Worm (Caenorhabditis elegans): ENCODE data around the gene srx-54.

Gene srx-54

DNA sequence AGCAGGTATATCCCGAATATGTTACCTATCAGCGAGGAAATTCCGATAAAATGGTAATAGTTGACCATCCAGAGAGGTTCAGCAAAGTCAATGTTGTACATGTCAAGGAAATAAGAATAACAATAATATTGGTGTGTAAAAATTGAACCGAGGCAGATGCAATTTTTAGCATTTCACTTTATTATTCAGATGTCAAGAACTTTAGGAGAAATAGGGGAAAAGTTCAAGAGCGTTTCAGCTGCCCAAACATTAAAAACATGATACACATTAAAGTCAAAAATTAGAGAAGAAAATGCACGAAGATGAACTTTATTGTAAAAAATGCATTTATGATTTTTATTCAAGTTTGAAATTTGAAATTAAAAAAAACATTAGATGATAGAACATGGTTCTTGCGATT, 33.3 kb downstream of the srx-54 start, which contains the start of gene sri-69:
TSS of gene sri-69 (minus strand) at position 101 of the 400 bp plus-strand sequence.
- TF ChIP-seq pha-4 (tag; optimal IDR thresholded peaks at IDR 0.05) (no peak), jun-1 (tag; optimal IDR thresholded peaks at IDR 0.05) (no peak), R02D3.7 (tag; optimal IDR thresholded peaks at IDR 0.05) (no peak), nhr-43 (tag; optimal IDR thresholded peaks at IDR 0.05; ENCODE audit: poor library complexity, severe bottlenecking) (no peak)

DNA sequence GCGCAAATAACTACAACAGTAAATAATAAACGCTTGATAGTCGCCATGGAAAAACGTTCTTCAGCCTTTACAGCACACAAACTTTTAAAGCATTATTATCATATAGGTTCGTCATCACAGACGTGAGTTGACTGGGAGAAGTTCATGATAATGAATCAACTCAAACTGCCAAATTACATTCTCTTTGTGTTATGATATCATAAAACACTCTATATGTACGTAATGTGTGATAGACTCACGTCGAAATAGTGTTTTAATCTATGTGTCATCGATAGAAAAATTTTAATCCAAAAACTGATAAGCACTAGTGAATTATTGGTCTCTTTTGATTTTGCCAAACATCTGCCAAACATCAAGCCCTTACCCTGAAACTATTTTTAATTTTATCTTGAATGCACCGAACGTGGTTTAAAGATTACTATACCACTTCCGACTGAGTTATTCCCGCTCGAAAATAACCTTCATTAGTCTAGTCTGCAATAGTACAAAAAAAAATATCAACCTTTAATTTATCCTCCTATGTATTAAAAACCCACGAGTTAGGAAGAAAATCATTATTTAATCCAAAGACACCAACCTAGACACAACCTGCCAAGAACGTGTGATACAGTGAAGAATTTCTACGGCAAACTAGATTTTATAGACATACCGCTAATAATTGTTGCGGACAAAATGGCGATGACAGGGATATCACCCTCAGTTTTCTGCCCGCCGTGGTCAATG, 34.5 kb downstream of the srx-54 start, which contains the start of the genes clc-12 and clec-240:
TSS of gene clc-12 (minus strand) at position 47 of the 723 bp plus-strand sequence.
TSS of gene clec-240 (plus strand) at position 673 of the 723 bp plus-strand sequence.
- no peak for TF ChIP-seq fos-1 (tag; optimal IDR thresholded peaks at IDR 0.05)
- no peak for TF ChIP-seq unc-62 (GFP tag; optimal IDR thresholded peaks at IDR 0.05)
- TF ChIP-seq nhr-28 (tag; optimal IDR thresholded peaks at IDR 0.05) = no peak
- no peak for TF ChIP-seq nhr-237 (tag; optimal IDR thresholded peaks at IDR 0.05)
- TF ChIP-seq egl-5 (tag; optimal IDR thresholded peaks at IDR 0.05) = no peak
- TF ChIP-seq pqm-1 (tag; optimal IDR thresholded peaks at IDR 0.05) = peak; percentile 77
- TF ChIP-seq nfya-1 (tag; optimal IDR thresholded peaks at IDR 0.05; ENCODE audit: insufficient read depth) = no peak
- TF ChIP-seq ztf-11 (tag; optimal IDR thresholded peaks at IDR 0.05) = no peak
- no peak for TF ChIP-seq nhr-43 (tag; optimal IDR thresholded peaks at IDR 0.05; ENCODE audit: poor library complexity, severe bottlenecking)
- TF ChIP-seq eor-1 (tag; optimal IDR thresholded peaks at IDR 0.05) = no peak
- no peak for TF ChIP-seq nhr-23 (tag; optimal IDR thresholded peaks at IDR 0.05)
- TF ChIP-seq aly-2 (tag; optimal IDR thresholded peaks at IDR 0.05) = no peak
- TF ChIP-seq elt-2 (tag; optimal IDR thresholded peaks at IDR 0.05) = peak; percentile 64

DNA sequence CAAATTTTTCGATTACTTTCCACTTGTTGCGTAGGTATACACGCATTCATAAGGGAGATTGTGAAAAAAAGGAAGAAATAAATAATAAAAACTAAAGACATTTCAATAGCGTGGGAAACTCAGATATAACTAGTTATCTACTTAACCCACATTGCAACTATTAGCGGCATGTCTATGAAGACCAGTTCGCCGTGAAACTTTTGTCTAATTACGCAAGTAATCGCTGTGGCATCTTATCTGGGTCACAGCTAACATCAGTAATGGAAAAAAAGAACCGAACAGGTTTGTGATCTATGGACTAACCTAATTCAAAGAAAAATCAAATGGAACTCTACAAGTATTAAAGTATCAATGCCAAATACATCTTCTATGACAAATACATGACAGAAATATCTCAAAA, 38.2 kb downstream of the srx-54 start, which contains the start of gene clec-241:
TSS of gene clec-241 (minus strand) at position 101 of the 400 bp plus-strand sequence.
- no peak for TF ChIP-seq aly-2 (tag; optimal IDR thresholded peaks at IDR 0.05)
- TF ChIP-seq skn-1 (tag; optimal IDR thresholded peaks at IDR 0.05) = no peak
- no peak for TF ChIP-seq nhr-76 (tag; optimal IDR thresholded peaks at IDR 0.05)
- TF ChIP-seq unc-39 (tag; optimal IDR thresholded peaks at IDR 0.05) = no peak
- TF ChIP-seq tbx-2 (tag; optimal IDR thresholded peaks at IDR 0.05) = no peak
- TF ChIP-seq nhr-28 (tag; optimal IDR thresholded peaks at IDR 0.05) = no peak
- no peak for TF ChIP-seq sea-2 (GFP tag; optimal IDR thresholded peaks at IDR 0.05)
- TF ChIP-seq egl-27 (tag; optimal IDR thresholded peaks at IDR 0.05) = no peak
- TF ChIP-seq ama-1 (optimal IDR thresholded peaks at IDR 0.05) = no peak
- TF ChIP-seq daf-12 (tag; optimal IDR thresholded peaks at IDR 0.05) = no peak

DNA sequence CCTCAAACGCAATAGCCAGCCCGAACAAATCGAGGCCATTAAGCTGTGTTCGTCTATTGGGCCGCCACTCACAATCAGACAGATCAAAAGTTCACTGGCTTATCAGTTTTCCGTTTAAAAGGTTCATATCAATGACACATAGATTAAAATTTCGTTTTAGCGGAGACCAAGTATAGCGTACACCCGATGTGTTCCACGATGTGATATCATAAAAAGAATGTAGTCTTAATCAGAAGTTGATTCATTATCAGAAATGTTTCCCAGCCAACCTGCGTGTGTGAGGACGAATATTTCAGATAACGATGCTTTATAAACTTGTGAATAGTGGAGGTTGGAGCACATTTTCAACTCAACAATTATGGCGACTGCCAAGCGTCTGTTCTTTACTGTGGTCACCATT, 39.0 kb downstream of the srx-54 start, which contains the start of gene clc-13:
TSS of gene clc-13 (plus strand) at position 359 of the 400 bp plus-strand sequence.
- no peak for TF ChIP-seq elt-3 (tag; optimal IDR thresholded peaks at IDR 0.05)
- TF ChIP-seq mdl-1 (tag; optimal IDR thresholded peaks at IDR 0.05) = no peak
- TF ChIP-seq lin-15B (tag; optimal IDR thresholded peaks at IDR 0.05) = no peak
- TF ChIP-seq elt-1 (tag; optimal IDR thresholded peaks at IDR 0.05) = no peak
- peak; percentile 4 for TF ChIP-seq jun-1 (tag; optimal IDR thresholded peaks at IDR 0.05)
- TF ChIP-seq pqm-1 (tag; optimal IDR thresholded peaks at IDR 0.05) = peak; percentile 74
- TF ChIP-seq ceh-28 (tag; optimal IDR thresholded peaks at IDR 0.05) = no peak
- TF ChIP-seq pha-4 (tag; optimal IDR thresholded peaks at IDR 0.05) = no peak
- peak; percentile 95 for TF ChIP-seq elt-2 (tag; optimal IDR thresholded peaks at IDR 0.05)
- TF ChIP-seq aly-2 (tag; optimal IDR thresholded peaks at IDR 0.05) = no peak
- TF ChIP-seq ztf-11 (tag; optimal IDR thresholded peaks at IDR 0.05) = no peak
- TF ChIP-seq ZK546.5 (tag; optimal IDR thresholded peaks at IDR 0.05) = no peak

DNA sequence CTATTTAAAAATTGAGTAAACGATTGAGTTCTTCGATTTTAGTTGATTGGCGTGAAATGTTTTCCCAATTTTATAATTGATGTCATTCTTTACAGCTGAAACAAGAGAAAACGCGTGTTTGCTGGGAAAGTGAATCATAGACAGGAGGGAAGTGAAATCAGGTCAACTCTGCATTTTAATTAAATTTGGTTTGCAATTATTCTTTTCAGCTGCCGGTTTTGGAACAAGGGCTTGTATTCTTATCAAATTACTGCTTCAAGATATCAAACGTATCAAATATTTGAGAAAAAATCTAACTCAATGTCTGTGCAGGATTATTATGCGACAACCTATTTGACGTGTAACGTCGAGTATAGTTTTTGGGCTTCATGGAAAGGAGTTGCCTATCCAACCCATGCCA, 41.8 kb downstream of the srx-54 start, which contains the start of gene srh-97:
TSS of gene srh-97 (plus strand) at position 301 of the 400 bp plus-strand sequence.
- TF ChIP-seq lin-39 (tag; optimal IDR thresholded peaks at IDR 0.05) (no peak), hmg-11 (tag; optimal IDR thresholded peaks at IDR 0.05) (no peak), egl-27 (tag; optimal IDR thresholded peaks at IDR 0.05) (no peak), nhr-12 (tag; optimal IDR thresholded peaks at IDR 0.05) (no peak), ceh-16 (tag; optimal IDR thresholded peaks at IDR 0.05) (no peak), pqm-1 (tag; optimal IDR thresholded peaks at IDR 0.05) (no peak), elt-1 (tag; optimal IDR thresholded peaks at IDR 0.05) (no peak), nhr-11 (tag; optimal IDR thresholded peaks at IDR 0.05) (no peak), tbx-2 (tag; optimal IDR thresholded peaks at IDR 0.05) (no peak), nhr-237 (tag; optimal IDR thresholded peaks at IDR 0.05) (no peak), eor-1 (tag; optimal IDR thresholded peaks at IDR 0.05) (no peak), fkh-2 (tag; optimal IDR thresholded peaks at IDR 0.05) (no peak), nhr-76 (tag; optimal IDR thresholded peaks at IDR 0.05) (no peak), nhr-67 (tag; optimal IDR thresholded peaks at IDR 0.05) (no peak), jun-1 (tag; optimal IDR thresholded peaks at IDR 0.05) (no peak), egl-5 (tag; optimal IDR thresholded peaks at IDR 0.05) (no peak), unc-39 (tag; optimal IDR thresholded peaks at IDR 0.05) (no peak), aly-2 (tag; optimal IDR thresholded peaks at IDR 0.05) (no peak)

Data from whole organism, L3 larva.